Fruit fly (Drosophila melanogaster) whole organism, prepupa: ENCODE data around the gene Pitslre.

ENCODE experiments used
- Blimp-1 ChIP-seq: fragments of 200-800 bp; sonication (Bioruptor generic); optimal IDR thresholded peaks from 3 replicates; lab custom pipeline; 2017; ENCODE audit warnings: missing biosample characterization, missing genetic modification characterization, mild to moderate bottlenecking, moderate library complexity, missing genetic modification reagents
- CG10631 ChIP-seq: fragments of 200-800 bp; sonication (Bioruptor generic); optimal IDR thresholded peaks from 2 replicates; lab custom pipeline; 2016; ENCODE audit warnings: missing biosample characterization, missing genetic modification characterization
- CG10669 ChIP-seq: fragments of 200-800 bp; sonication (Bioruptor generic); optimal IDR thresholded peaks from 3 replicates; lab custom pipeline; 2018; ENCODE audit warnings: missing biosample characterization, mild to moderate bottlenecking, missing genetic modification characterization, moderate library complexity
- CG11294 ChIP-seq: fragments of 200-800 bp; sonication (Bioruptor generic); IDR thresholded peaks from 2 replicates; pipeline ENCODE4 v1.3.6; 2022; ENCODE audit warnings: missing biosample characterization, missing genetic modification characterization
- CG11902 ChIP-seq: fragments of 200-800 bp; sonication (Bioruptor generic); optimal IDR thresholded peaks from 3 replicates; lab custom pipeline; 2016; ENCODE audit warnings: missing biosample characterization, missing genetic modification characterization
- CG15336 ChIP-seq: fragments of 200-800 bp; sonication (Bioruptor generic); IDR thresholded peaks from 2 replicates; pipeline ENCODE4 v1.3.6; 2022; ENCODE audit warnings: missing biosample characterization, missing genetic modification characterization
- CG1621 ChIP-seq: fragments of 200-800 bp; sonication (Bioruptor generic); optimal IDR thresholded peaks from 3 replicates; lab custom pipeline; 2018; ENCODE audit warnings: missing biosample characterization, mild to moderate bottlenecking, missing genetic modification characterization
- CG16779 ChIP-seq: fragments of 200-800 bp; sonication (Bioruptor generic); optimal IDR thresholded peaks from 3 replicates; lab custom pipeline; 2017; ENCODE audit warnings: missing biosample characterization, mild to moderate bottlenecking, missing genetic modification characterization
- CG3032 ChIP-seq: fragments of 200-800 bp; optimal IDR thresholded peaks from 2 replicates; lab custom pipeline; 2019; ENCODE audit warnings: missing biosample characterization, mild to moderate bottlenecking, missing genetic modification characterization, moderate library complexity
- CG31627 ChIP-seq: fragments of 200-800 bp; sonication (Bioruptor generic); optimal IDR thresholded peaks from 3 replicates; lab custom pipeline; 2016; ENCODE audit warnings: missing biosample characterization, missing genetic modification characterization
- CG32006 ChIP-seq: fragments of 200-800 bp; sonication (Bioruptor generic); optimal IDR thresholded peaks from 3 replicates; lab custom pipeline; 2017; ENCODE audit warnings: missing biosample characterization, mild to moderate bottlenecking, missing genetic modification characterization
- CG34406 ChIP-seq: fragments of 200-800 bp; sonication (Bioruptor generic); optimal IDR thresholded peaks from 3 replicates; lab custom pipeline; 2016; ENCODE audit warnings: missing biosample characterization, missing genetic modification characterization
- CG3919 ChIP-seq: fragments of 200-800 bp; sonication (Bioruptor generic); optimal IDR thresholded peaks from 3 replicates; lab custom pipeline; 2016; ENCODE audit warnings: missing biosample characterization, missing genetic modification characterization
- CG4318 ChIP-seq: fragments of 200-800 bp; sonication (Bioruptor generic); optimal IDR thresholded peaks from 3 replicates; lab custom pipeline; 2017; ENCODE audit warnings: missing biosample characterization, mild to moderate bottlenecking, missing genetic modification characterization
- CG6163 ChIP-seq: fragments of 200-800 bp; sonication (Bioruptor generic); IDR thresholded peaks from 3 replicates; pipeline ENCODE4 v1.3.6; 2022; ENCODE audit warnings: missing biosample characterization, missing genetic modification characterization
- CG6276 ChIP-seq: fragments of 200-800 bp; sonication (Bioruptor generic); optimal IDR thresholded peaks from 2 replicates; lab custom pipeline; 2017; ENCODE audit warnings: missing biosample characterization, mild to moderate bottlenecking, missing genetic modification characterization
- CG6792 ChIP-seq: fragments of 200-800 bp; sonication (Bioruptor generic); optimal IDR thresholded peaks from 3 replicates; lab custom pipeline; 2016; ENCODE audit warnings: missing biosample characterization, missing genetic modification characterization
- CG8119 ChIP-seq: fragments of 200-800 bp; sonication (Bioruptor generic); IDR thresholded peaks from 3 replicates; pipeline ENCODE4 v1.3.6; 2022; ENCODE audit warnings: missing biosample characterization, missing genetic modification characterization
- CG8632 ChIP-seq: fragments of 200-800 bp; sonication (Bioruptor generic); optimal IDR thresholded peaks from 3 replicates; lab custom pipeline; 2016; ENCODE audit warnings: missing biosample characterization, missing genetic modification characterization
- CG9139 ChIP-seq: fragments of 200-800 bp; sonication (Bioruptor generic); optimal IDR thresholded peaks from 3 replicates; lab custom pipeline; 2017; ENCODE audit warnings: missing biosample characterization, mild to moderate bottlenecking, missing genetic modification characterization
- Eip78C ChIP-seq: fragments of 200-800 bp; sonication (Bioruptor generic); peaks from one replicate; lab custom pipeline; 2016; ENCODE audit warnings: missing biosample characterization, missing genetic modification characterization
- Eip93F ChIP-seq: fragments of 200-800 bp; sonication (Bioruptor generic); optimal IDR thresholded peaks from 2 replicates; lab custom pipeline; 2016; ENCODE audit warnings: missing biosample characterization, mild to moderate bottlenecking, missing genetic modification characterization
- Ets96B ChIP-seq: fragments of 200-800 bp; optimal IDR thresholded peaks from 2 replicates; lab custom pipeline; 2019; ENCODE audit warnings: missing biosample characterization, mild to moderate bottlenecking, missing genetic modification characterization, moderate library complexity
- Hr4 ChIP-seq: fragments of 200-800 bp; sonication (Bioruptor generic); optimal IDR thresholded peaks from 3 replicates; lab custom pipeline; 2016; ENCODE audit warnings: missing biosample characterization, missing genetic modification characterization
- Lpt ChIP-seq: fragments of 200-800 bp; sonication (Bioruptor generic); optimal IDR thresholded peaks from 3 replicates; lab custom pipeline; 2016; ENCODE audit warnings: missing biosample characterization, missing genetic modification characterization
- OdsH ChIP-seq: fragments of 200-800 bp; sonication (Bioruptor generic); optimal IDR thresholded peaks from 3 replicates; lab custom pipeline; 2016; ENCODE audit warnings: missing biosample characterization, missing genetic modification characterization
- Sox102F ChIP-seq: fragments of 200-800 bp; sonication (Bioruptor generic); optimal IDR thresholded peaks from 2 replicates; lab custom pipeline; 2016; ENCODE audit warnings: missing biosample characterization, mild to moderate bottlenecking, missing genetic modification characterization
- Sox14 ChIP-seq: fragments of 200-800 bp; sonication (Bioruptor generic); optimal IDR thresholded peaks from 3 replicates; lab custom pipeline; 2016; ENCODE audit warnings: missing biosample characterization, missing genetic modification characterization
- Sox15 ChIP-seq: fragments of 200-800 bp; sonication (Bioruptor generic); optimal IDR thresholded peaks from 3 replicates; lab custom pipeline; 2016; ENCODE audit warnings: missing biosample characterization, missing genetic modification characterization
- achi ChIP-seq: fragments of 200-800 bp; sonication (Bioruptor generic); optimal IDR thresholded peaks from 3 replicates; lab custom pipeline; 2016; ENCODE audit warnings: missing biosample characterization, missing genetic modification characterization
- acj6 ChIP-seq: fragments of 200-800 bp; sonication (Bioruptor generic); optimal IDR thresholded peaks from 3 replicates; lab custom pipeline; 2016; ENCODE audit warnings: missing biosample characterization, missing genetic modification characterization
- cyc ChIP-seq: fragments of 200-800 bp; sonication (Bioruptor generic); optimal IDR thresholded peaks from 3 replicates; lab custom pipeline; 2016; ENCODE audit warnings: missing biosample characterization, missing genetic modification characterization
- dsx ChIP-seq: fragments of 200-800 bp; optimal IDR thresholded peaks from 3 replicates; lab custom pipeline; 2019; ENCODE audit warnings: missing biosample characterization, mild to moderate bottlenecking, missing genetic modification characterization, moderate library complexity; ENCODE audit not compliant: poor library complexity, severe bottlenecking
- eg ChIP-seq: fragments of 200-800 bp; sonication (Bioruptor generic); IDR thresholded peaks from 3 replicates; pipeline ENCODE4 v1.3.6; 2022; ENCODE audit warnings: missing biosample characterization, missing genetic modification characterization
- esn ChIP-seq: fragments of 200-800 bp; sonication (Bioruptor generic); optimal IDR thresholded peaks from 2 replicates; lab custom pipeline; 2016; ENCODE audit warnings: missing biosample characterization, mild to moderate bottlenecking, missing genetic modification characterization, moderate library complexity
- fd59A ChIP-seq: fragments of 200-800 bp; sonication (Bioruptor generic); optimal IDR thresholded peaks from 2 replicates; lab custom pipeline; 2017; ENCODE audit warnings: missing biosample characterization, mild to moderate bottlenecking, missing genetic modification characterization, missing genetic modification reagents
- fkh ChIP-seq: fragments of 200-800 bp; sonication (Bioruptor generic); optimal IDR thresholded peaks from 3 replicates; lab custom pipeline; 2017; ENCODE audit warnings: missing biosample characterization, mild to moderate bottlenecking, missing genetic modification characterization, moderate library complexity
- net ChIP-seq: fragments of 200-800 bp; sonication (Bioruptor generic); optimal IDR thresholded peaks from 3 replicates; lab custom pipeline; 2016; ENCODE audit warnings: missing biosample characterization, missing genetic modification characterization
- pdm3 ChIP-seq: fragments of 200-800 bp; sonication (Bioruptor generic); optimal IDR thresholded peaks from 3 replicates; lab custom pipeline; 2016; ENCODE audit warnings: missing biosample characterization, missing genetic modification characterization
- salr ChIP-seq, 2 experiments: fragments of 200-800 bp; sonication (Bioruptor generic); optimal IDR thresholded peaks; 3 replicates each; lab custom pipeline; 2016 to 2018; ENCODE audit warnings: missing biosample characterization in 2 of 2, missing genetic modification characterization in 2 of 2, mild to moderate bottlenecking in 1 of 2
- spab ChIP-seq: fragments of 200-800 bp; sonication (Bioruptor generic); optimal IDR thresholded peaks from 2 replicates; lab custom pipeline; 2017; ENCODE audit warnings: missing biosample characterization, mild to moderate bottlenecking, missing genetic modification characterization, missing genetic modification reagents
- ss ChIP-seq, 2 experiments: fragments of 200-800 bp; sonication (Bioruptor generic); optimal IDR thresholded peaks; 2 replicates in 1 of 2; 3 replicates in 1 of 2; lab custom pipeline; 2017 to 2018; ENCODE audit warnings: mild to moderate bottlenecking in 2 of 2, missing biosample characterization in 2 of 2, missing genetic modification characterization in 2 of 2, moderate library complexity in 1 of 2
- svp ChIP-seq: fragments of 200-800 bp; sonication (Bioruptor generic); peaks from one replicate; lab custom pipeline; 2016; ENCODE audit warnings: missing biosample characterization, missing genetic modification characterization
- topi ChIP-seq: fragments of 200-800 bp; sonication (Bioruptor generic); optimal IDR thresholded peaks from 3 replicates; lab custom pipeline; 2016; ENCODE audit warnings: missing biosample characterization, missing genetic modification characterization

Pitslre gene

DNA sequence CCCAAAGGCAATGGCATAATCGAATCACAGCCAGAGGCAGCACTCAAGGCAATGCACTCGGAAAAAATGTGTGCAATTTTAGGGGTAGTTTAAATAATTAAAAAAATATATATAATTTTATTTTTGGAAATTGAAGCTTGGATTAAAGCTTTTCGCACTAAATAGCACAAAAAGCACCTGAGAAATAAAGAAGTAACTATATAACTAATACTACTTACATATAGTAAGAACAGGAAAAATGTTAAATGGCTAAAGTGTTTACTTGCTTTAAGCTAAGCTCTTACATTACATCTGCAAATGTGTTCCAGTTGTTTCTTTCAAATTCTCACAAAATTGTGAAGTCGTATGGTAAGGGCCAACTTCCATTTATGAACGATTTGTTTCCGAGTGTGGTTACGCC lies 31.9 kb upstream of the Pitslre start, which contains the start of gene Gr77a:
TSS of gene Gr77a (minus strand) at position 17 of the 400 bp plus-strand sequence.
- TF ChIP-seq Lpt (GFP tag; lab: Kevin White, UChicago) (no peak), salr (GFP tag; optimal IDR thresholded peaks at IDR 0.05; lab: Kevin White, UChicago) (no peak), Sox14 (GFP tag; lab: Kevin White, UChicago) (no peak), spab (peak; percentile 27), Eip93F (GFP tag; lab: Kevin White, UChicago) (no peak), CG4318 (GFP tag; lab: Kevin White, UChicago) (no peak), esn (peak; percentile 12), CG6163 (GFP tag; lab: Robert Waterston, UW) (no peak), eg (no peak), CG15336 (no peak), fkh (GFP tag; lab: Kevin White, UChicago) (no peak), dsx (GFP tag; lab: Kevin White, UChicago) (peak; percentile 15), topi (GFP tag; lab: Kevin White, UChicago) (no peak), CG16779 (no peak), net (GFP tag; lab: Kevin White, UChicago) (no peak), ss (GFP tag; optimal IDR thresholded peaks at IDR 0.05; lab: Kevin White, UChicago) (peak in 1 of 2 experiments; percentile 53), pdm3 (GFP tag; lab: Kevin White, UChicago) (no peak), CG31627 (GFP tag; lab: Kevin White, UChicago) (no peak), acj6 (peak; percentile 29), CG11902 (no peak), CG1621 (tag; lab: Kevin White, UChicago) (no peak), Hr4 (GFP tag; lab: Kevin White, UChicago) (no peak), CG3032 (tag; lab: Kevin White, UChicago) (peak; percentile 50), achi (GFP tag; lab: Kevin White, UChicago) (peak; percentile 29), CG8632 (peak; percentile 28), svp (GFP tag; lab: Kevin White, UChicago) (no peak), CG11294 (no peak), CG8119 (GFP tag; lab: Robert Waterston, UW) (no peak), CG6276 (GFP tag; lab: Kevin White, UChicago) (no peak), Blimp-1 (GFP tag; lab: Kevin White, UChicago) (no peak), CG10669 (GFP tag; lab: Kevin White, UChicago) (peak; percentile 42), Sox102F (GFP tag; lab: Kevin White, UChicago) (peak; percentile 17), Ets96B (tag; lab: Kevin White, UChicago) (peak; percentile 41), CG6792 (GFP tag; lab: Kevin White, UChicago) (peak; percentile 20), Sox15 (GFP tag; lab: Kevin White, UChicago) (peak; percentile 1), CG9139 (GFP tag; lab: Kevin White, UChicago) (no peak), CG32006 (peak; percentile 26), OdsH (GFP tag; lab: Kevin White, UChicago) (peak; percentile 32), fd59A (GFP tag; lab: Kevin White, UChicago) (no peak), cyc (no peak), CG3919 (peak; percentile 28), Eip78C (GFP tag; lab: Kevin White, UChicago) (peak; percentile 74), CG34406 (peak; percentile 40), CG10631 (GFP tag; lab: Kevin White, UChicago) (peak; percentile 58)
- TF ChIP-seq, all 60 proteins: peak for 19
